Fruit fly (Drosophila melanogaster) whole organism, pupa: Measurements from ENCODE around the gene CG11122.

ENCODE experiments used
- CG10348 ChIP-seq: fragments of 200-800 bp; sonication (Bioruptor generic); IDR thresholded peaks from 2 replicates; pipeline ENCODE4 v1.3.6; 2022; ENCODE audit warnings: missing biosample characterization, missing genetic modification characterization
- CG12605 ChIP-seq: fragments of 200-800 bp; sonication (Bioruptor generic); IDR thresholded peaks from 2 replicates; pipeline ENCODE4 v1.3.6; 2022; ENCODE audit warnings: missing biosample characterization, missing genetic modification characterization
- CG13204 ChIP-seq: fragments of 200-800 bp; sonication (Bioruptor generic); optimal IDR thresholded peaks from 2 replicates; lab custom pipeline; 2018; ENCODE audit warnings: missing biosample characterization, mild to moderate bottlenecking, missing genetic modification characterization, moderate library complexity
- CG14655 ChIP-seq: fragments of 200-800 bp; sonication (Bioruptor generic); optimal IDR thresholded peaks from 3 replicates; lab custom pipeline; 2017; ENCODE audit warnings: mild to moderate bottlenecking, missing biosample characterization, missing genetic modification reagents, missing genetic modification characterization
- CG15710 ChIP-seq: fragments of 200-800 bp; sonication (Bioruptor generic); optimal IDR thresholded peaks from 2 replicates; lab custom pipeline; 2018; ENCODE audit warnings: missing biosample characterization, mild to moderate bottlenecking, missing genetic modification characterization, moderate library complexity
- CG17806 ChIP-seq: fragments of 200-800 bp; sonication (Bioruptor generic); optimal IDR thresholded peaks from 2 replicates; lab custom pipeline; 2018; ENCODE audit warnings: missing biosample characterization, mild to moderate bottlenecking, missing genetic modification characterization, moderate library complexity
- CG32121 ChIP-seq: fragments of 200-800 bp; sonication (Bioruptor generic); IDR thresholded peaks from 2 replicates; pipeline ENCODE4 v1.3.6; 2022; ENCODE audit warnings: missing biosample characterization, missing genetic modification characterization
- CG34367 ChIP-seq: fragments of 200-800 bp; sonication (Bioruptor generic); optimal IDR thresholded peaks from 2 replicates; lab custom pipeline; 2018; ENCODE audit warnings: missing biosample characterization, mild to moderate bottlenecking, missing genetic modification characterization
- CG4496 ChIP-seq: fragments of 200-800 bp; sonication (Bioruptor generic); IDR thresholded peaks from 3 replicates; pipeline ENCODE4 v1.3.6; 2022; ENCODE audit warnings: missing biosample characterization, missing genetic modification characterization
- CG8301 ChIP-seq: fragments of 200-800 bp; sonication (Bioruptor generic); optimal IDR thresholded peaks from 2 replicates; lab custom pipeline; 2018; ENCODE audit warnings: missing biosample characterization, mild to moderate bottlenecking, missing genetic modification characterization
- CG9948 ChIP-seq: fragments of 200-800 bp; sonication (Bioruptor generic); optimal IDR thresholded peaks from 2 replicates; lab custom pipeline; 2018; ENCODE audit warnings: missing biosample characterization, mild to moderate bottlenecking, missing genetic modification characterization, moderate library complexity
- D1 ChIP-seq: fragments of 200-800 bp; sonication (Bioruptor generic); optimal IDR thresholded peaks from 2 replicates; lab custom pipeline; 2018; ENCODE audit warnings: missing biosample characterization, mild to moderate bottlenecking, missing genetic modification characterization, moderate library complexity
- EcR ChIP-seq: fragments of 200-800 bp; sonication (Bioruptor generic); optimal IDR thresholded peaks from 3 replicates; lab custom pipeline; 2019; ENCODE audit warnings: missing biosample characterization, missing genetic modification characterization, mild to moderate bottlenecking, moderate library complexity, missing genetic modification reagents
- Ets98B ChIP-seq: fragments of 200-800 bp; sonication (Bioruptor generic); IDR thresholded peaks from 2 replicates; pipeline ENCODE4 v1.3.6; 2022; ENCODE audit warnings: missing biosample characterization, missing genetic modification characterization
- Pif1A ChIP-seq: fragments of 200-800 bp; sonication (Bioruptor generic); optimal IDR thresholded peaks from 3 replicates; lab custom pipeline; 2016; ENCODE audit warnings: missing biosample characterization, missing genetic modification characterization
- Pif1B ChIP-seq: fragments of 200-800 bp; sonication (Bioruptor generic); optimal IDR thresholded peaks from 3 replicates; lab custom pipeline; 2016; ENCODE audit warnings: missing biosample characterization, missing genetic modification characterization
- Snoo ChIP-seq: fragments of 200-800 bp; sonication (Bioruptor generic); optimal IDR thresholded peaks from 3 replicates; lab custom pipeline; 2017; ENCODE audit warnings: missing biosample characterization, mild to moderate bottlenecking, missing genetic modification characterization, inconsistent platforms
- fd96Ca ChIP-seq: fragments of 200-800 bp; sonication (Bioruptor generic); IDR thresholded peaks from 3 replicates; pipeline ENCODE4 v1.3.6; 2022; ENCODE audit warnings: missing biosample characterization, missing genetic modification characterization
- gl ChIP-seq: fragments of 200-800 bp; sonication (Bioruptor generic); optimal IDR thresholded peaks from 2 replicates; lab custom pipeline; 2018; ENCODE audit warnings: missing biosample characterization, mild to moderate bottlenecking, missing genetic modification characterization
- rn ChIP-seq: fragments of 200-800 bp; sonication (Bioruptor generic); IDR thresholded peaks from 2 replicates; pipeline ENCODE4 v1.3.6; 2022; ENCODE audit warnings: missing biosample characterization, missing genetic modification characterization

Gene CG11122

dm6 chrX:11132312-11132711, 7.8 kb upstream of the CG11122 start, which contains the start of gene CG44385:
Gene CG44385, minus strand, starts transcription at chrX:11132412.
- TF ChIP-seq fd96Ca (GFP tag; lab: Robert Waterston, UW), result no peak
- TF ChIP-seq CG9948, result no peak
- no peak for TF ChIP-seq gl (tag; lab: Kevin White, UChicago)
- no peak for TF ChIP-seq CG4496 (GFP tag; lab: Robert Waterston, UW)
- TF ChIP-seq CG14655, result no peak
- TF ChIP-seq rn (GFP tag; lab: Robert Waterston, UW), result no peak
- TF ChIP-seq Pif1B (GFP tag; lab: Kevin White, UChicago), result no peak
- TF ChIP-seq EcR (GFP tag; lab: Kevin White, UChicago), result no peak
- no peak for TF ChIP-seq CG8301 (tag; lab: Kevin White, UChicago)
- no peak for TF ChIP-seq Pif1A (GFP tag; lab: Kevin White, UChicago)

DNA sequence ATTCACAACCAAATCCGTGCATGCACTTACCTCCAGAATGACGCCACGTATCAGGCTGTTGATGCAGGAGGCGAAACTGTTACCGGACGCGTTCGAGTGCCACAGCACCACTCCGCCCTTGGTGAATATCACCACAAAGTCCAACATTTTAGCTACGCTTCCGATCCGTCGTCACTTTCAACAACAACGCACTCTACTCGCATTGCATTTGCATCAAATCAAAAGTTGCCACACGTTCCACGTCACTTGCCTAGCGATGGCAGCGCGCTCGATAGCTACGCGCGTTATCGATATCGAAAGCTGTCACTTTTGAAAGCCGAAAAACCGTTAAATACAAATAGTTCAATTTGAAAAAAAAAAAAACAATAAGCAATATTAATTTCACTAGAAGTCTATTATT, 4.3 kb upstream of the CG11122 start, which contains the start of gene SrpRalpha:
SrpRalpha (minus strand) TSS at position 260 of the 400 bp plus-strand sequence.
- TF ChIP-seq CG12605 (GFP tag; lab: Robert Waterston, UW) (0 out of 2 replicates have a peak, but pooled peaks have one; percentile 13), D1 (no peak), CG32121 (no peak), CG10348 (no peak), CG14655 (no peak), CG15710 (tag; lab: Kevin White, UChicago) (no peak), CG13204 (GFP tag; lab: Kevin White, UChicago) (no peak)

DNA sequence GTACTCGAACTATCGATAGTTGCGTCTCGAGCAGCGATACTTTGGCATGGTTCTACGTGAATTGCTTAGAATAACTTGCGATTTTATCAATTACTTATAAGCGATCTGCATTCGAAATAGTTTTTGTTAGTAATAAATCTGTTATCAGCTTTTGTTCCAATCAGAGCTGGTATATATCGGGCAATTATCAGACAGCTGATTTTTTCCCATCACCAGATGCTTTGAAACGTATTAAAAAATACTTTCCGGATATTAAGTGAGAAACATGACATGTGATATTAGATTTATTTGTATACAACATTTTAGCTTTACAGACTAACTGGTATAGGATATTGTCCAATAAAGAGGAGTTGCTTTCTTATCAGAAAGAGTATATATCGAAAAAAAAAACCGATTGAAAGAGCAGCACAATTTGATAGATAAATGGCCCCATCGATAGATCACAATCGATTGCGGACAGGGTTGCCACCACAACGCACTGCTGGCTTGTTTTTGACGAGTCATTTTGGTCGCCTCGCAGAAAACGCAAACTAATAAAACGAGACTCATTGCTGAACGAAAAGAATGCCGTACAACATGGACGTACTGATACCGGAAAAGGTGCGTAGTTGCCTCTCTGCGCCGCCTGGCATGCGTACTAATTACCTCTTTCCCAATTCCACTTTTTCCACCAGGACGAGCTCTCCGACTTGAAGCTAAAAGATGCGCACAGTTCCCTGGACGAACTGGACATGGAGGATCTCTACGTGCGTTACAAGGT, 403 bp upstream of the CG11122 start, which contains the start of gene Rpt3:
Rpt3 (plus strand) TSS at position 353 of the 760 bp plus-strand sequence.
- no peak for TF ChIP-seq CG8301 (tag; lab: Kevin White, UChicago)
- TF ChIP-seq CG13204 (GFP tag; lab: Kevin White, UChicago), result no peak
- TF ChIP-seq CG14655, result no peak
- TF ChIP-seq CG15710 (tag; lab: Kevin White, UChicago), result no peak
- no peak for TF ChIP-seq EcR (GFP tag; lab: Kevin White, UChicago)
- no peak for TF ChIP-seq Snoo (tag; lab: Kevin White, UChicago)
- TF ChIP-seq CG34367 (tag; lab: Kevin White, UChicago), result no peak
- no peak for TF ChIP-seq CG12605 (GFP tag; lab: Robert Waterston, UW)
- no peak for TF ChIP-seq gl (tag; lab: Kevin White, UChicago)
- TF ChIP-seq rn (GFP tag; lab: Robert Waterston, UW), result no peak
- no peak; the same call in 2 of the 3 replicates for TF ChIP-seq CG4496 (GFP tag; lab: Robert Waterston, UW)
- no peak for TF ChIP-seq Pif1B (GFP tag; lab: Kevin White, UChicago)
- no peak for TF ChIP-seq CG10348
- no peak for TF ChIP-seq CG32121
- TF ChIP-seq CG9948, result no peak

dm6 chrX:11123561-11123960, 965 bp downstream of the CG11122 start:
- peak; percentile 66 for TF ChIP-seq CG34367 (tag; lab: Kevin White, UChicago)
- no peak for TF ChIP-seq D1
- no peak for TF ChIP-seq Pif1B (GFP tag; lab: Kevin White, UChicago)
- TF ChIP-seq fd96Ca (GFP tag; lab: Robert Waterston, UW), result no peak
- peak; percentile 8 for TF ChIP-seq CG9948
- TF ChIP-seq CG8301 (tag; lab: Kevin White, UChicago), result no peak
- no peak for TF ChIP-seq CG14655
- TF ChIP-seq CG13204 (GFP tag; lab: Kevin White, UChicago), result no peak
- peak; percentile 72 for TF ChIP-seq gl (tag; lab: Kevin White, UChicago)
- TF ChIP-seq CG12605 (GFP tag; lab: Robert Waterston, UW), result no peak
- TF ChIP-seq CG15710 (tag; lab: Kevin White, UChicago), result peak; percentile 50
- TF ChIP-seq Pif1A (GFP tag; lab: Kevin White, UChicago), result no peak
- no peak for TF ChIP-seq CG32121
- no peak for TF ChIP-seq Ets98B (GFP tag; lab: Robert Waterston, UW)
- no peak for TF ChIP-seq EcR (GFP tag; lab: Kevin White, UChicago)
- TF ChIP-seq rn (GFP tag; lab: Robert Waterston, UW), result no peak
- TF ChIP-seq CG4496 (GFP tag; lab: Robert Waterston, UW), result 0 out of 3 replicates have a peak, but pooled peaks have one; percentile 20
- no peak for TF ChIP-seq Snoo (tag; lab: Kevin White, UChicago)
- no peak for TF ChIP-seq CG17806

DNA sequence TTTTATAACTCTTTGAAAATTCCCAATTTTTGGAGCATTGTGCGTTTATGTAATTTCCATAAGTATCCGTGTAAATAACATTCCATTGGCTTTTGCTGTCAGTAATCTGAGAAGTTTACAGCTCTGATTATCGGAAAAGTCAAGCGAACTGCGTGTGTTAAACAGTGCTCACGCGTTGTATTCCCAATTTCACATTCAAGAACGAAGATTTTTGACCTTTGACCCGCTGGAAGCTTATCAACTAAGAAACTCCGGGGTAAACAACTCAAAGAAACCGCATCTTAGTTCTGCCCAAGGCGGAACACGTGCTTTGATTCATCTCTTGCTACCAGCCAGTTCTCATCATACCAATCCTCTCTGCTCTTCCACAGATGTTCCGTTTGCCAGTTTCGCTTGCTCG, 14.9 kb downstream of the CG11122 start:
- no peak for TF ChIP-seq CG9948
- no peak for TF ChIP-seq CG13204 (GFP tag; lab: Kevin White, UChicago)
- TF ChIP-seq EcR (GFP tag; lab: Kevin White, UChicago), result no peak
- TF ChIP-seq Ets98B (GFP tag; lab: Robert Waterston, UW), result no peak
- TF ChIP-seq CG32121, result no peak
- no peak for TF ChIP-seq Snoo (tag; lab: Kevin White, UChicago)
- TF ChIP-seq Pif1B (GFP tag; lab: Kevin White, UChicago), result no peak
- no peak for TF ChIP-seq fd96Ca (GFP tag; lab: Robert Waterston, UW)
- no peak for TF ChIP-seq CG17806

- no peak for TF ChIP-seq CG12605 (GFP tag; lab: Robert Waterston, UW)
- TF ChIP-seq CG4496 (GFP tag; lab: Robert Waterston, UW), result peak; percentile 52; the same call in 1 of the 3 replicates
- peak; percentile 47; the same call in 1 of the 2 replicates for TF ChIP-seq CG32121
- TF ChIP-seq fd96Ca (GFP tag; lab: Robert Waterston, UW), result 0 out of 3 replicates have a peak, but pooled peaks have one; percentile 31
- TF ChIP-seq CG15710 (tag; lab: Kevin White, UChicago), result peak; percentile 20
- peak; percentile 22 for TF ChIP-seq CG9948
- no peak for TF ChIP-seq D1
Observed at dm6 chrX:11108845-11109450, 15.6 kb downstream of the CG11122 start.
